Worm (Caenorhabditis elegans) whole organism, mixed stage, embryonic: ENCODE data around the gene mtcu-2.

ENCODE experiments used
- ceh-43 ChIP-seq: fragments of 200-800 bp; sonication (Bioruptor generic); optimal IDR thresholded peaks from 2 replicates; lab custom pipeline; 2018; ENCODE audit warnings: mild to moderate bottlenecking, missing genetic modification characterization, moderate library complexity, missing compliant biosample characterization
- ces-1 ChIP-seq: fragments of 150-350 bp; optimal IDR thresholded peaks from 2 replicates; lab custom pipeline; 2014; ENCODE audit warnings: missing biosample characterization, missing genetic modification reagents, missing genetic modification characterization
- elt-3 ChIP-seq: fragments of 150-350 bp; optimal IDR thresholded peaks from 2 replicates; lab custom pipeline; 2014; ENCODE audit warnings: missing biosample characterization, missing genetic modification characterization
- flh-1 ChIP-seq: fragments of 200-800 bp; sonication (Bioruptor generic); optimal IDR thresholded peaks from 2 replicates; lab custom pipeline; 2018; ENCODE audit warnings: mild to moderate bottlenecking, missing genetic modification characterization, moderate library complexity, missing compliant biosample characterization
- lsy-2 ChIP-seq: fragments of 150-350 bp; optimal IDR thresholded peaks from 2 replicates; lab custom pipeline; 2014; ENCODE audit warnings: missing biosample characterization, missing genetic modification characterization
- nhr-12 ChIP-seq: fragments of 150-350 bp; optimal IDR thresholded peaks from 2 replicates; lab custom pipeline; 2014; ENCODE audit warnings: missing biosample characterization, missing genetic modification characterization
- nhr-237 ChIP-seq: fragments of 150-350 bp; optimal IDR thresholded peaks from 2 replicates; lab custom pipeline; 2014; ENCODE audit warnings: missing biosample characterization, missing genetic modification characterization
- nhr-76 ChIP-seq: sonication (generic microtip); optimal IDR thresholded peaks from 2 replicates; lab custom pipeline; 2017; ENCODE audit warnings: missing biosample characterization, missing genetic modification characterization
- snpc-4 ChIP-seq: fragments of 150-350 bp; optimal IDR thresholded peaks from 2 replicates; lab custom pipeline; 2014; ENCODE audit warnings: missing biosample characterization, missing genetic modification characterization
- sptf-1 ChIP-seq: sonication (generic microtip); optimal IDR thresholded peaks from 2 replicates; lab custom pipeline; 2017; ENCODE audit warnings: mild to moderate bottlenecking, missing genetic modification characterization, moderate library complexity, missing compliant biosample characterization
- unc-62 ChIP-seq: fragments of 150-350 bp; optimal IDR thresholded peaks from 2 replicates; lab custom pipeline; 2014; ENCODE audit warnings: missing biosample characterization, missing genetic modification reagents, missing genetic modification characterization

ce11 chrII:10025059-10025458, 8.0 kb downstream of the mtcu-2 start:
- no peak for TF ChIP-seq flh-1 (GFP tag; lab: Kevin White, UChicago)
- no peak for TF ChIP-seq ces-1
- no peak for TF ChIP-seq lsy-2 (tag; lab: Kevin White, UChicago)
- no peak for TF ChIP-seq elt-3 (tag; lab: Kevin White, UChicago)
- TF ChIP-seq snpc-4 (tag; lab: Kevin White, UChicago): no peak
- TF ChIP-seq nhr-237 (tag; lab: Kevin White, UChicago): no peak
- TF ChIP-seq nhr-76 (tag; lab: Kevin White, UChicago): no peak
- no peak for TF ChIP-seq sptf-1 (tag; lab: Kevin White, UChicago)
- no peak for TF ChIP-seq nhr-12 (tag; lab: Kevin White, UChicago)
- peak; percentile 91 for TF ChIP-seq unc-62 (GFP tag; lab: Kevin White, UChicago)
- no peak for TF ChIP-seq ceh-43 (GFP tag; lab: Kevin White, UChicago)
